Worm (Caenorhabditis elegans): ENCODE data around the gene C54C6.11.

C54C6.11 gene

ce11 chrIII:3548017-3548416, at the start of gene C54C6.11:
C54C6.11 (plus strand) TSS chrIII:3548317.
- TF ChIP-seq sem-2 (GFP tag; optimal IDR thresholded peaks at IDR 0.05) (no peak), nhr-12 (tag; optimal IDR thresholded peaks at IDR 0.05) (no peak), drap-1 (GFP tag; optimal IDR thresholded peaks at IDR 0.05) (no peak), bed-3 (GFP tag; optimal IDR thresholded peaks at IDR 0.05) (no peak), nhr-2 (tag; optimal IDR thresholded peaks at IDR 0.05) (no peak), unc-120 (tag; optimal IDR thresholded peaks at IDR 0.05; ENCODE audit: poor library complexity, severe bottlenecking) (no peak), mab-5 (tag; optimal IDR thresholded peaks at IDR 0.05) (no peak), tbx-8 (GFP tag; optimal IDR thresholded peaks at IDR 0.05) (no peak), ces-1 (GFP tag; optimal IDR thresholded peaks at IDR 0.05) (no peak), pha-4 (tag; optimal IDR thresholded peaks at IDR 0.05) (no peak), ceh-39 (tag; optimal IDR thresholded peaks at IDR 0.05) (no peak)

- TF ChIP-seq elt-1 (tag; optimal IDR thresholded peaks at IDR 0.05; ENCODE audit: borderline replicate concordance, insufficient read depth) (no peak), ceh-43 (GFP tag; optimal IDR thresholded peaks at IDR 0.05) (no peak), flh-1 (GFP tag; optimal IDR thresholded peaks at IDR 0.05) (no peak), nhr-12 (tag; optimal IDR thresholded peaks at IDR 0.05) (no peak), ztf-11 (tag; optimal IDR thresholded peaks at IDR 0.05) (no peak), unc-39 (tag; optimal IDR thresholded peaks at IDR 0.05) (no peak), mls-2 (tag; optimal IDR thresholded peaks at IDR 0.05) (no peak), nhr-2 (tag; optimal IDR thresholded peaks at IDR 0.05) (no peak), mep-1 (tag; optimal IDR thresholded peaks at IDR 0.05) (no peak), elt-3 (tag; optimal IDR thresholded peaks at IDR 0.05) (no peak)
These were observed 49.2 kb upstream of the C54C6.11 start, which contains the start of gene M01F1.9 for ce11 chrIII:3498957-3499356. M01F1.9 (minus strand) TSS chrIII:3499057.

- TF ChIP-seq lin-13 (tag; optimal IDR thresholded peaks at IDR 0.05) (peak; percentile 29), nhr-28 (tag; optimal IDR thresholded peaks at IDR 0.05) (no peak), ceh-43 (GFP tag; optimal IDR thresholded peaks at IDR 0.05) (peak; percentile 81), nhr-2 (tag; optimal IDR thresholded peaks at IDR 0.05) (no peak), lin-32 (GFP tag; optimal IDR thresholded peaks at IDR 0.05) (peak; percentile 97), mls-2 (tag; optimal IDR thresholded peaks at IDR 0.05) (peak; percentile 98), mab-5 (tag; optimal IDR thresholded peaks at IDR 0.05) (no peak), nhr-237 (tag; optimal IDR thresholded peaks at IDR 0.05) (no peak), hlh-1 (tag; optimal IDR thresholded peaks at IDR 0.05) (no peak), M03D4.4 (tag; optimal IDR thresholded peaks at IDR 0.05) (peak; percentile 92), sptf-1 (tag; optimal IDR thresholded peaks at IDR 0.05) (peak; percentile 97), ceh-83 (GFP tag; optimal IDR thresholded peaks at IDR 0.05) (peak; percentile 96), nhr-76 (tag; optimal IDR thresholded peaks at IDR 0.05) (no peak), unc-120 (tag; optimal IDR thresholded peaks at IDR 0.05; ENCODE audit: poor library complexity, severe bottlenecking) (peak; percentile 71), lsy-2 (tag; optimal IDR thresholded peaks at IDR 0.05) (no peak), unc-39 (tag; optimal IDR thresholded peaks at IDR 0.05) (no peak), ham-2 (GFP tag; optimal IDR thresholded peaks at IDR 0.05) (peak; percentile 85), ces-1 (GFP tag; optimal IDR thresholded peaks at IDR 0.05) (peak; percentile 46), drap-1 (GFP tag; optimal IDR thresholded peaks at IDR 0.05) (peak; percentile 95), bed-3 (GFP tag; optimal IDR thresholded peaks at IDR 0.05) (peak; percentile 94), flh-1 (GFP tag; optimal IDR thresholded peaks at IDR 0.05) (peak; percentile 69), tbx-8 (GFP tag; optimal IDR thresholded peaks at IDR 0.05) (peak; percentile 100), mep-1 (tag; optimal IDR thresholded peaks at IDR 0.05) (peak; percentile 62), sem-2 (GFP tag; optimal IDR thresholded peaks at IDR 0.05) (peak; percentile 91), cnd-1 (tag; optimal IDR thresholded peaks at IDR 0.05) (peak; percentile 98)
These were observed 48.3 kb upstream of the C54C6.11 start for ce11 chrIII:3499850-3500249.

ce11 chrIII:3502215-3502838, 45.8 kb upstream of the C54C6.11 start, which contains the start of gene M01F1.8:
M01F1.8 (minus strand) TSS chrIII:3502549.
- TF ChIP-seq nhr-28 (tag; optimal IDR thresholded peaks at IDR 0.05) (no peak), ceh-39 (tag; optimal IDR thresholded peaks at IDR 0.05) (no peak), nhr-237 (tag; optimal IDR thresholded peaks at IDR 0.05) (no peak), nhr-2 (tag; optimal IDR thresholded peaks at IDR 0.05) (no peak), snpc-4 (tag; optimal IDR thresholded peaks at IDR 0.05) (no peak), ztf-11 (tag; optimal IDR thresholded peaks at IDR 0.05) (no peak), nhr-76 (tag; optimal IDR thresholded peaks at IDR 0.05) (no peak), ceh-43 (GFP tag; optimal IDR thresholded peaks at IDR 0.05) (no peak), bed-3 (GFP tag; optimal IDR thresholded peaks at IDR 0.05) (no peak), sem-2 (GFP tag; optimal IDR thresholded peaks at IDR 0.05) (no peak), tbx-8 (GFP tag; optimal IDR thresholded peaks at IDR 0.05) (no peak)

Data from whole organism, mixed stage, embryonic.